Fruit fly (Drosophila melanogaster) whole organism, embryonic: ENCODE data around the gene OtopLb.

Experiments
- CG11456 ChIP-seq: fragments of 200-800 bp; sonication (Bioruptor generic); IDR thresholded peaks from 3 replicates; pipeline ENCODE4 v1.3.6; 2022; ENCODE audit warnings: missing biosample characterization, missing genetic modification characterization
- CG12071 ChIP-seq: fragments of 200-800 bp; sonication (Bioruptor generic); optimal IDR thresholded peaks from 3 replicates; lab custom pipeline; 2018; ENCODE audit warnings: missing biosample characterization, mild to moderate bottlenecking, missing genetic modification characterization
- CG13123 ChIP-seq: fragments of 200-800 bp; sonication (Bioruptor generic); optimal IDR thresholded peaks from 2 replicates; lab custom pipeline; 2016; ENCODE audit warnings: missing biosample characterization, missing genetic modification characterization
- CG15479 ChIP-seq: fragments of 200-800 bp; sonication (Bioruptor generic); optimal IDR thresholded peaks from 3 replicates; lab custom pipeline; 2019; ENCODE audit warnings: missing biosample characterization, mild to moderate bottlenecking, missing genetic modification characterization, moderate library complexity
- CG17361 ChIP-seq: fragments of 200-800 bp; sonication (Bioruptor generic); IDR thresholded peaks from 3 replicates; pipeline ENCODE4 v1.3.6; 2022; ENCODE audit warnings: missing biosample characterization, missing genetic modification characterization
- CG18599 ChIP-seq: fragments of 200-800 bp; sonication (Bioruptor generic); optimal IDR thresholded peaks from 3 replicates; lab custom pipeline; 2017; ENCODE audit warnings: missing biosample characterization, missing genetic modification characterization, mild to moderate bottlenecking, moderate library complexity, missing genetic modification reagents
- CG2889 ChIP-seq: fragments of 200-800 bp; sonication (Bioruptor generic); IDR thresholded peaks from 3 replicates; pipeline ENCODE4 v1.3.6; 2022; ENCODE audit warnings: missing biosample characterization, missing genetic modification characterization
- CG31441 ChIP-seq: fragments of 200-800 bp; sonication (Bioruptor generic); IDR thresholded peaks from 2 replicates; pipeline ENCODE4 v1.3.6; 2022; ENCODE audit warnings: missing biosample characterization, missing genetic modification characterization
- CG3407 ChIP-seq: fragments of 200-800 bp; sonication (Bioruptor generic); optimal IDR thresholded peaks from 2 replicates; lab custom pipeline; 2018; ENCODE audit warnings: missing biosample characterization, mild to moderate bottlenecking, missing genetic modification characterization
- CG4328 ChIP-seq: fragments of 200-800 bp; sonication (Bioruptor generic); optimal IDR thresholded peaks from 3 replicates; lab custom pipeline; 2017; ENCODE audit warnings: missing biosample characterization, missing genetic modification reagents, missing genetic modification characterization
- CG5180 ChIP-seq: fragments of 200-800 bp; sonication (Bioruptor generic); optimal IDR thresholded peaks from 3 replicates; lab custom pipeline; 2017; ENCODE audit warnings: missing biosample characterization, missing genetic modification characterization, mild to moderate bottlenecking, moderate library complexity, missing genetic modification reagents
- CG7271 ChIP-seq: fragments of 200-800 bp; sonication (Bioruptor generic); optimal IDR thresholded peaks from 2 replicates; lab custom pipeline; 2018; ENCODE audit warnings: missing biosample characterization, mild to moderate bottlenecking, missing genetic modification characterization, moderate library complexity
- CG7987 ChIP-seq: fragments of 200-800 bp; sonication (Bioruptor generic); optimal IDR thresholded peaks from 2 replicates; lab custom pipeline; 2018; ENCODE audit warnings: missing biosample characterization, mild to moderate bottlenecking, missing genetic modification characterization, moderate library complexity
- CG8359 ChIP-seq: fragments of 200-800 bp; sonication (Bioruptor generic); optimal IDR thresholded peaks from 2 replicates; lab custom pipeline; 2017; ENCODE audit warnings: missing biosample characterization, mild to moderate bottlenecking, missing genetic modification characterization, borderline replicate concordance
- CG8944 ChIP-seq: fragments of 200-800 bp; sonication (Bioruptor generic); optimal IDR thresholded peaks from 3 replicates; lab custom pipeline; 2016; ENCODE audit warnings: missing biosample characterization, missing genetic modification characterization
- CG9437 ChIP-seq: fragments of 200-800 bp; sonication (Bioruptor generic); optimal IDR thresholded peaks from 2 replicates; lab custom pipeline; 2018; ENCODE audit warnings: missing biosample characterization, mild to moderate bottlenecking, missing genetic modification characterization
- CTCF ChIP-seq: fragments of 200-800 bp; sonication (Bioruptor generic); optimal IDR thresholded peaks from 2 replicates; lab custom pipeline; 2017; ENCODE audit warnings: missing biosample characterization, mild to moderate bottlenecking, missing genetic modification characterization, moderate library complexity
- D19A ChIP-seq: fragments of 200-800 bp; optimal IDR thresholded peaks from 3 replicates; lab custom pipeline; 2019; ENCODE audit warnings: missing biosample characterization, mild to moderate bottlenecking, missing genetic modification characterization, moderate library complexity
- D19B ChIP-seq: fragments of 200-800 bp; sonication (Bioruptor generic); optimal IDR thresholded peaks from 2 replicates; lab custom pipeline; 2017; ENCODE audit warnings: missing biosample characterization, mild to moderate bottlenecking, missing genetic modification characterization
- Dref ChIP-seq: fragments of 200-800 bp; sonication (Bioruptor generic); IDR thresholded peaks from 2 replicates; pipeline ENCODE4 v1.3.6; 2022; ENCODE audit warnings: missing biosample characterization, missing genetic modification characterization
- Hsf ChIP-seq: fragments of 200-800 bp; sonication (Bioruptor generic); optimal IDR thresholded peaks from 3 replicates; lab custom pipeline; 2016; ENCODE audit warnings: missing biosample characterization, missing genetic modification characterization
- Myb ChIP-seq: fragments of 200-800 bp; sonication (Bioruptor generic); optimal IDR thresholded peaks from 2 replicates; lab custom pipeline; 2016; ENCODE audit warnings: missing biosample characterization, missing genetic modification characterization
- Nf-YB ChIP-seq: fragments of 200-800 bp; sonication (Bioruptor generic); optimal IDR thresholded peaks from 3 replicates; lab custom pipeline; 2019; ENCODE audit warnings: missing biosample characterization, mild to moderate bottlenecking, missing genetic modification characterization, moderate library complexity
- Optix ChIP-seq: fragments of 200-800 bp; sonication (Bioruptor generic); IDR thresholded peaks from 3 replicates; pipeline ENCODE4 v1.3.6; 2022; ENCODE audit warnings: missing biosample characterization, missing genetic modification characterization
- PHDP ChIP-seq: fragments of 200-800 bp; sonication (Bioruptor generic); optimal IDR thresholded peaks from 3 replicates; lab custom pipeline; 2018; ENCODE audit warnings: missing biosample characterization, mild to moderate bottlenecking, missing genetic modification characterization, moderate library complexity
- Scr ChIP-seq: fragments of 200-800 bp; sonication (Bioruptor generic); IDR thresholded peaks from 2 replicates; pipeline ENCODE4 v1.3.6; 2022; ENCODE audit warnings: missing biosample characterization, missing genetic modification characterization; ENCODE audit not compliant: partially characterized antibody
- Sox102F ChIP-seq: fragments of 200-800 bp; sonication (Bioruptor generic); optimal IDR thresholded peaks from 2 replicates; lab custom pipeline; 2018; ENCODE audit warnings: missing biosample characterization, mild to moderate bottlenecking, missing genetic modification characterization, moderate library complexity
- ap ChIP-seq: fragments of 200-800 bp; sonication (Bioruptor generic); IDR thresholded peaks from 2 replicates; pipeline ENCODE4 v1.3.6; 2022; ENCODE audit warnings: missing biosample characterization, missing genetic modification characterization
- ara ChIP-seq: fragments of 200-800 bp; sonication (Bioruptor generic); IDR thresholded peaks from 2 replicates; pipeline ENCODE4 v1.3.6; 2022; ENCODE audit warnings: missing biosample characterization, missing genetic modification characterization
- bigmax ChIP-seq: fragments of 200-800 bp; sonication (Bioruptor generic); optimal IDR thresholded peaks from 2 replicates; lab custom pipeline; 2018; ENCODE audit warnings: missing biosample characterization, mild to moderate bottlenecking, missing genetic modification characterization
- bowl ChIP-seq: fragments of 200-800 bp; sonication (Bioruptor generic); IDR thresholded peaks from 2 replicates; pipeline ENCODE4 v1.3.6; 2022; ENCODE audit warnings: missing biosample characterization, missing genetic modification characterization
- cas ChIP-seq: fragments of 200-800 bp; sonication (Bioruptor generic); IDR thresholded peaks from 2 replicates; pipeline ENCODE4 v1.3.6; 2022; ENCODE audit warnings: missing biosample characterization, missing genetic modification characterization
- crc ChIP-seq: fragments of 200-800 bp; sonication (Bioruptor generic); optimal IDR thresholded peaks from 2 replicates; lab custom pipeline; 2016; ENCODE audit warnings: missing biosample characterization, missing genetic modification characterization
- danr ChIP-seq: fragments of 200-800 bp; sonication (Bioruptor generic); IDR thresholded peaks from 2 replicates; pipeline ENCODE4 v1.3.6; 2022; ENCODE audit warnings: missing biosample characterization, missing genetic modification characterization
- eyg ChIP-seq: fragments of 200-800 bp; sonication (Bioruptor generic); optimal IDR thresholded peaks from 3 replicates; lab custom pipeline; 2016; ENCODE audit warnings: missing biosample characterization, missing genetic modification characterization
- fd102C ChIP-seq: fragments of 200-800 bp; sonication (Bioruptor generic); optimal IDR thresholded peaks from 2 replicates; lab custom pipeline; 2018; ENCODE audit warnings: missing biosample characterization, mild to moderate bottlenecking, missing genetic modification characterization, moderate library complexity
- gce ChIP-seq: fragments of 200-800 bp; sonication (Bioruptor generic); IDR thresholded peaks from 3 replicates; pipeline ENCODE4 v1.3.6; 2022; ENCODE audit warnings: missing biosample characterization, missing genetic modification characterization
- gro ChIP-seq: fragments of 200-800 bp; sonication (Bioruptor generic); optimal IDR thresholded peaks from 2 replicates; lab custom pipeline; 2016; ENCODE audit warnings: missing biosample characterization, missing genetic modification characterization
- kah ChIP-seq: fragments of 200-800 bp; sonication (Bioruptor generic); optimal IDR thresholded peaks from 2 replicates; lab custom pipeline; 2018; ENCODE audit warnings: missing biosample characterization, mild to moderate bottlenecking, missing genetic modification characterization
- kni ChIP-seq: fragments of 200-800 bp; sonication (Bioruptor generic); optimal IDR thresholded peaks from 3 replicates; lab custom pipeline; 2017; ENCODE audit warnings: mild to moderate bottlenecking, missing biosample characterization, missing genetic modification reagents, missing genetic modification characterization
- lab ChIP-seq: fragments of 200-800 bp; sonication (Bioruptor generic); optimal IDR thresholded peaks from 3 replicates; lab custom pipeline; 2017; ENCODE audit warnings: missing biosample characterization, missing genetic modification characterization, mild to moderate bottlenecking, moderate library complexity, missing genetic modification reagents
- nau ChIP-seq: fragments of 200-800 bp; sonication (Bioruptor generic); optimal IDR thresholded peaks from 3 replicates; lab custom pipeline; 2017; ENCODE audit warnings: missing biosample characterization, mild to moderate bottlenecking, missing genetic modification characterization, missing genetic modification reagents
- nerfin-1 ChIP-seq: fragments of 200-800 bp; sonication (Bioruptor generic); optimal IDR thresholded peaks from 3 replicates; lab custom pipeline; 2019; ENCODE audit warnings: missing biosample characterization, mild to moderate bottlenecking, missing genetic modification characterization, moderate library complexity
- pnt ChIP-seq: fragments of 200-800 bp; sonication (Bioruptor generic); optimal IDR thresholded peaks from 3 replicates; lab custom pipeline; 2016; ENCODE audit warnings: missing biosample characterization, missing genetic modification characterization
- scrt ChIP-seq: fragments of 200-800 bp; sonication (Bioruptor generic); optimal IDR thresholded peaks from 2 replicates; lab custom pipeline; 2018; ENCODE audit warnings: missing biosample characterization, mild to moderate bottlenecking, missing genetic modification characterization, moderate library complexity
- sima ChIP-seq: fragments of 200-800 bp; sonication (Bioruptor generic); optimal IDR thresholded peaks from 2 replicates; lab custom pipeline; 2016; ENCODE audit warnings: missing biosample characterization, missing genetic modification characterization
- sna ChIP-seq: fragments of 200-800 bp; sonication (Bioruptor generic); IDR thresholded peaks from 2 replicates; pipeline ENCODE4 v1.3.6; 2022; ENCODE audit warnings: missing biosample characterization, missing genetic modification characterization; ENCODE audit not compliant: partially characterized antibody
- sob ChIP-seq: fragments of 200-800 bp; sonication (Bioruptor generic); IDR thresholded peaks from 2 replicates; pipeline ENCODE4 v1.3.6; 2022; ENCODE audit warnings: missing biosample characterization, missing genetic modification characterization
- ssp ChIP-seq: fragments of 200-800 bp; sonication (Bioruptor generic); IDR thresholded peaks from 2 replicates; pipeline ENCODE4 v1.3.6; 2022; ENCODE audit warnings: missing biosample characterization, missing genetic modification characterization

The OtopLb gene

DNA sequence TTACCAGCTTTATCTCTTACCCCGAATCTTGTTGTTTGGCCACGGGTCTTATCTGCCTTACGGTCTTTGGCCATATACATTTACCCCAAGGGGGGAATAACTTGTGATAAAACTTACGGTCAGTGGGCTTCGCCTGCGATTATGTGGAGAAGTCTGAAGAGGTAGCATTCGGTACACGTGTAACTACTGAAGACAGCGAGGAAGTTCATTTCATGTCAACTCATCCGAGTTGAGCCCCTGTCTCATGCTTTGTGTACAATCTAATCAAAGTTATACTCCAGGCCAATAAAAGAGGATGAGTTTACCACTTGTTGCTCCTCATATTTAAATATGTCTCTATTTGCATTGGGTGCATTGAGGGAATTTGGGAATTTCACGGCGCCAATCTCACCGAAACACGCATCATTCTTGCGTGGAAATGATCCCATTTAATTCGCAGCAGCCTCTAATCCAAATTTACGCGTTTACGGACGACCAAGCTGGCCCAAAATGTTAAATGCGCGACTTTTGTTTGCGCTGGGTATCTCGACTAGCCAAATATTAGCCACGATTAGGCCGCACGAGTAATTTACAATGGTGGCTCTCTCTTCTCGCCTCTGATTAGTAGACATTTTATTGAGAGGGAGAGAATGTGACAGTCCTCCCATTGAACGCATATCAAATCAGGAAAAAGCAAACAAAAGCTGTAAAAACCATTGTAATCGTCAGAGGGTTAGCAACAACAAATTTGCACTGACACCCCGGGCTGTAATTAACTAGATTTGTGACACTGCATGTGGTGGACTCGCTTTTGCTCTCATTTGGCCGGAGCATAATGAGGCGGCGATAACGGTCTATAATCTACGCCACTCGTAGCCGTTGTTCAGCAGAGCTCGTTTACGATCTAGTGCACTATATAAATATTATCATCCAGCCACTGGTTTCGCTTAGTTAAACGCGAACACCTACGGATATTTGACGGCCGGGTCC is 43.3 kb upstream of the OtopLb start, which contains the start of gene CG33281 (continued):
- TF ChIP-seq gro (GFP tag; lab: Kevin White, UChicago) (no peak), sob (no peak), kni (peak; percentile 23), Hsf (GFP tag; lab: Kevin White, UChicago) (no peak), CG13123 (GFP tag; lab: Kevin White, UChicago) (no peak), CG3407 (no peak), ssp (GFP tag; lab: Robert Waterston, UW) (no peak), CG31441 (GFP tag; lab: Robert Waterston, UW) (peak; percentile 23; the same call in 1 of the 2 replicates), CG5180 (GFP tag; lab: Kevin White, UChicago) (peak; percentile 59), CG2889 (GFP tag; lab: Robert Waterston, UW) (no peak), cas (GFP tag; lab: Robert Waterston, UW) (no peak), D19A (tag; lab: Kevin White, UChicago) (no peak), Dref (GFP tag; lab: Robert Waterston, UW) (no peak), scrt (GFP tag; lab: Kevin White, UChicago) (peak; percentile 64), CG15479 (GFP tag; lab: Kevin White, UChicago) (no peak), ara (GFP tag; lab: Robert Waterston, UW) (0 out of 2 replicates have a peak, but pooled peaks have one; percentile 37), CG7987 (GFP tag; lab: Kevin White, UChicago) (peak; percentile 52), CG4328 (peak; percentile 63), CG12071 (peak; percentile 73), bowl (GFP tag; lab: Robert Waterston, UW) (no peak), CG9437 (GFP tag; lab: Kevin White, UChicago) (no peak), CG8944 (GFP tag; lab: Kevin White, UChicago) (no peak), danr (GFP tag; lab: Robert Waterston, UW) (no peak), ap (no peak), Sox102F (GFP tag; lab: Kevin White, UChicago) (no peak), crc (GFP tag; lab: Kevin White, UChicago) (no peak), Myb (GFP tag; lab: Kevin White, UChicago) (no peak), CTCF (GFP tag; lab: Kevin White, UChicago) (no peak), CG8359 (peak; percentile 33), CG17361 (GFP tag; lab: Robert Waterston, UW) (no peak), nau (GFP tag; lab: Kevin White, UChicago) (no peak), bigmax (GFP tag; lab: Kevin White, UChicago) (no peak), fd102C (GFP tag; lab: Kevin White, UChicago) (no peak), Optix (GFP tag; lab: Robert Waterston, UW) (no peak), CG18599 (GFP tag; lab: Kevin White, UChicago) (peak; percentile 49), pnt (GFP tag; lab: Kevin White, UChicago) (no peak), Nf-YB (GFP tag; lab: Kevin White, UChicago) (no peak), gce (GFP tag; lab: Robert Waterston, UW) (no peak), kah (GFP tag; lab: Kevin White, UChicago) (peak; percentile 72), D19B (GFP tag; lab: Kevin White, UChicago) (no peak), Scr (GFP tag; lab: Robert Waterston, UW) (no peak), eyg (GFP tag; lab: Kevin White, UChicago) (no peak), nerfin-1 (tag; lab: Kevin White, UChicago) (no peak), lab (GFP tag; lab: Kevin White, UChicago) (peak; percentile 63), CG11456 (GFP tag; lab: Robert Waterston, UW) (no peak), CG7271 (tag; lab: Kevin White, UChicago) (no peak), sna (GFP tag; lab: Robert Waterston, UW) (no peak), PHDP (peak; percentile 4), sima (GFP tag; lab: Kevin White, UChicago) (no peak)
